Worm (Caenorhabditis elegans): ENCODE results near the gene kvs-5.

kvs-5 gene

ce11 chrIV:795383-795872 lies 58.9 kb downstream of the kvs-5 start, which contains the start of gene skr-18:
TSS of gene skr-18 (minus strand) at chrIV:795433.
- TF ChIP-seq snpc-1.3 (tag; optimal IDR thresholded peaks at IDR 0.05; ENCODE audit: insufficient read depth) (peak; percentile 63), F52B5.7 (tag; optimal IDR thresholded peaks at IDR 0.05) (no peak), dpl-1 (GFP tag; optimal IDR thresholded peaks at IDR 0.05) (no peak), ceh-27 (GFP tag; optimal IDR thresholded peaks at IDR 0.05) (no peak), cebp-1 (GFP tag; IDR thresholded peaks at IDR 0.05) (no peak), cebp-1 (tag; optimal IDR thresholded peaks at IDR 0.05) (peak; percentile 12), F49E8.2 (tag; optimal IDR thresholded peaks at IDR 0.05; ENCODE audit: insufficient read depth) (peak; percentile 55), lsl-1 (GFP tag; optimal IDR thresholded peaks at IDR 0.05) (peak; percentile 5), unc-62 (GFP tag; optimal IDR thresholded peaks at IDR 0.05) (no peak), D2030.7 (GFP tag; IDR thresholded peaks at IDR 0.05) (peak; percentile 28), Y56A3A.18 (GFP tag; IDR thresholded peaks at IDR 0.05) (no peak), madf-6 (GFP tag; IDR thresholded peaks at IDR 0.05) (peak; percentile 65), ceh-100 (GFP tag; IDR thresholded peaks at IDR 0.05) (peak; percentile 44), let-607 (tag; optimal IDR thresholded peaks at IDR 0.05) (no peak), mxl-1 (tag; optimal IDR thresholded peaks at IDR 0.05) (no peak), nhr-90 (tag; optimal IDR thresholded peaks at IDR 0.05) (no peak), nhr-80 (tag; optimal IDR thresholded peaks at IDR 0.05) (no peak), snpc-4 (GFP tag; optimal IDR thresholded peaks at IDR 0.05) (no peak), snpc-4 (tag; optimal IDR thresholded peaks at IDR 0.05) (peak in 1 of 4 experiments; percentile 22), dpff-1 (tag; optimal IDR thresholded peaks at IDR 0.05) (no peak), Y53F4B.3 (GFP tag; IDR thresholded peaks at IDR 0.05) (no peak), unc-130 (GFP tag; optimal IDR thresholded peaks at IDR 0.05) (no peak), lin-35 (GFP tag; optimal IDR thresholded peaks at IDR 0.05) (no peak), hlh-26 (GFP tag; conservative IDR thresholded peaks at IDR 0.05) (no peak), die-1 (tag; optimal IDR thresholded peaks at IDR 0.05) (no peak), lin-54 (GFP tag; optimal IDR thresholded peaks at IDR 0.05) (peak; percentile 2), mcd-1 (GFP tag; IDR thresholded peaks at IDR 0.05) (peak; percentile 55; the same call in 1 of the 2 replicates), C06A6.2 (GFP tag; conservative IDR thresholded peaks at IDR 0.05) (no peak), sptf-2 (GFP tag; optimal IDR thresholded peaks at IDR 0.05) (no peak), tbx-9 (tag; optimal IDR thresholded peaks at IDR 0.05; ENCODE audit: borderline replicate concordance) (no peak), athp-1 (tag; optimal IDR thresholded peaks at IDR 0.05) (no peak), F57C9.4 (tag; optimal IDR thresholded peaks at IDR 0.05) (no peak), ztf-6 (GFP tag; IDR thresholded peaks at IDR 0.05) (no peak), snpc-1.1 (tag; optimal IDR thresholded peaks at IDR 0.05; ENCODE audit: insufficient read depth) (peak; percentile 44), nfya-2 (GFP tag; IDR thresholded peaks at IDR 0.05) (no peak)

ce11 chrIV:796521-797073 lies 60.0 kb downstream of the kvs-5 start, which contains the start of the genes F56B3.11 and ech-5:
TSS of gene F56B3.11 (minus strand) at chrIV:796571.
TSS of gene ech-5 (plus strand) at chrIV:797023.
- TF ChIP-seq zfh-2 (GFP tag; conservative IDR thresholded peaks at IDR 0.05) (no peak), ceh-27 (GFP tag; optimal IDR thresholded peaks at IDR 0.05) (peak; percentile 22), C06A6.2 (GFP tag; conservative IDR thresholded peaks at IDR 0.05) (no peak), madf-6 (GFP tag; IDR thresholded peaks at IDR 0.05) (no peak), F23B12.7 (tag; optimal IDR thresholded peaks at IDR 0.05; ENCODE audit: insufficient read depth) (no peak), ama-1 (optimal IDR thresholded peaks at IDR 0.05) (no peak), ama-1 (GFP tag; optimal IDR thresholded peaks at IDR 0.05) (no peak), ekl-4 (GFP tag; IDR thresholded peaks at IDR 0.05) (no peak), sdz-38 (tag; optimal IDR thresholded peaks at IDR 0.05) (no peak), attf-5 (GFP tag; optimal IDR thresholded peaks at IDR 0.05) (peak; percentile 80), ztf-18 (tag; optimal IDR thresholded peaks at IDR 0.05) (peak; percentile 2), let-526 (GFP tag; IDR thresholded peaks at IDR 0.05) (no peak), cebp-2 (GFP tag; IDR thresholded peaks at IDR 0.05) (no peak), cebp-1 (GFP tag; IDR thresholded peaks at IDR 0.05) (no peak), cebp-1 (tag; optimal IDR thresholded peaks at IDR 0.05) (peak; percentile 52), egl-44 (GFP tag; IDR thresholded peaks at IDR 0.05) (no peak), ZK185.1 (tag; optimal IDR thresholded peaks at IDR 0.05; ENCODE audit: poor library complexity, severe bottlenecking) (no peak), lin-54 (GFP tag; optimal IDR thresholded peaks at IDR 0.05) (peak; percentile 28), ztf-25 (GFP tag; IDR thresholded peaks at IDR 0.05) (no peak)

Measured in whole organism, young adult.